Worm (Caenorhabditis elegans): ENCODE measurements around the gene dmd-3.

DNA sequence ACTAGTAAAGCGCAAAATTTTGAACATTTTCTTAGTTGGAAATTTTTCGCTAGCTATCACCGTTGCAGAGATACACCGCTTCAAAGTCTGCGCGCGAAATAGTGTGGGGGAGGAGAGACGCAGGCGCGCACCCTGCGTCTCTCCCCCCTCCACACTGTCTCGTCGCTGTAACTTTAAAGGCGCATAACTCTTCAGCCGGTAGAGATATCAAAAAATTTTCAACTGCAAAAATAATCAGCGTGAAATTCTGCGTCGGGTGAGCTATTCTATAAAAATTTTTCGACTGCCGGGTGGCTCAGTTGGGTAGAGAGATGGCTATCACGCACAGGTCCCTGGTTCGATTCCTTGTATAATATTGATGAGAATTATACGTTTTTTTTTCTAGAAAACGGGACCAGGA, 25.5 kb downstream of the dmd-3 start:
- no peak for TF ChIP-seq egl-44 (GFP tag; IDR thresholded peaks at IDR 0.05)
- TF ChIP-seq ZK185.1 (tag; optimal IDR thresholded peaks at IDR 0.05; ENCODE audit: poor library complexity, severe bottlenecking), result no peak
- TF ChIP-seq ceh-91 (GFP tag; IDR thresholded peaks at IDR 0.05), result no peak
- no peak for TF ChIP-seq madf-6 (GFP tag; IDR thresholded peaks at IDR 0.05)
- no peak for TF ChIP-seq F52B5.7 (tag; optimal IDR thresholded peaks at IDR 0.05)

Data from whole organism, young adult.